Worm (Caenorhabditis elegans) whole organism, L1 larva: ENCODE measurements around the gene str-264.
A peak's percentile ranks its signal among the peaks of the same experiment; 100 is the strongest.

Experiments
- Y116A8C.19 ChIP-seq: sonication (generic microtip); optimal IDR thresholded peaks from 2 replicates; lab custom pipeline; 2016; ENCODE audit warnings: missing compliant biosample characterization, missing genetic modification characterization, borderline replicate concordance
- aha-1 ChIP-seq: fragments of 150-350 bp; optimal IDR thresholded peaks from 2 replicates; lab custom pipeline; 2014; ENCODE audit warnings: missing biosample characterization, missing genetic modification characterization
- blmp-1 ChIP-seq: fragments of 150-350 bp; optimal IDR thresholded peaks from 2 replicates; lab custom pipeline; 2014; ENCODE audit warnings: missing biosample characterization, missing genetic modification characterization
- ceh-63 ChIP-seq: fragments of 200-800 bp; sonication (Bioruptor generic); optimal IDR thresholded peaks from 2 replicates; lab custom pipeline; 2018; ENCODE audit warnings: mild to moderate bottlenecking, missing genetic modification characterization, missing compliant biosample characterization
- ceh-90 ChIP-seq: sonication (generic microtip); optimal IDR thresholded peaks from 2 replicates; lab custom pipeline; 2016; ENCODE audit warnings: missing genetic modification characterization, missing compliant biosample characterization
- dsc-1 ChIP-seq: sonication (generic microtip); optimal IDR thresholded peaks from 2 replicates; lab custom pipeline; 2016; ENCODE audit warnings: mild to moderate bottlenecking, missing genetic modification characterization, missing compliant biosample characterization
- efl-1 ChIP-seq, 4 experiments: fragments of 150-350 bp; optimal IDR thresholded peaks in 3 of 4; peaks in 1 of 4; 1 replicate in 1 of 4; 2 replicates in 3 of 4; lab custom pipeline; 2014; ENCODE audit warnings: missing biosample characterization in 2 of 4, missing genetic modification characterization in 2 of 4, missing genetic modification reagents in 2 of 4
- egl-13 ChIP-seq: sonication (generic microtip); optimal IDR thresholded peaks from 2 replicates; lab custom pipeline; 2016; ENCODE audit warnings: missing genotype, missing genetic modification reagents, missing genetic modification characterization, missing compliant biosample characterization
- elt-2 ChIP-seq: sonication (generic microtip); optimal IDR thresholded peaks from 2 replicates; lab custom pipeline; 2016; ENCODE audit warnings: missing genetic modification characterization, mild to moderate bottlenecking, inconsistent platforms, missing compliant biosample characterization, missing genetic modification reagents
- elt-3 ChIP-seq, 6 experiments: fragments of 150-350 bp in 1 of 6; sonication (generic microtip); optimal IDR thresholded peaks; 2 replicates each; lab custom pipeline; 2017 to 2018; ENCODE audit warnings: missing biosample characterization in 6 of 6, missing genetic modification characterization in 6 of 6, inconsistent platforms in 1 of 6
- ets-5 ChIP-seq: fragments of 200-800 bp; sonication (Bioruptor generic); IDR thresholded peaks from 2 replicates; pipeline ENCODE4 v1.3.6; 2022; ENCODE audit warnings: missing genetic modification characterization, missing compliant biosample characterization
- grh-1 ChIP-seq: fragments of 200-800 bp; sonication (Bioruptor generic); IDR thresholded peaks from 2 replicates; pipeline ENCODE4 v1.3.6; 2022; ENCODE audit warnings: missing genetic modification reagents, missing genetic modification characterization, missing compliant biosample characterization
- hlh-17 ChIP-seq: fragments of 200-800 bp; sonication (Bioruptor generic); optimal IDR thresholded peaks from 2 replicates; lab custom pipeline; 2018; ENCODE audit warnings: missing genetic modification characterization, mild to moderate bottlenecking, missing compliant biosample characterization, moderate library complexity, borderline replicate concordance
- hlh-4 ChIP-seq: sonication (generic microtip); optimal IDR thresholded peaks from 2 replicates; lab custom pipeline; 2016; ENCODE audit warnings: mild to moderate bottlenecking, missing genetic modification characterization, missing compliant biosample characterization
- hpl-2 ChIP-seq: fragments of 150-350 bp; optimal IDR thresholded peaks from 2 replicates; lab custom pipeline; 2014; ENCODE audit warnings: missing biosample characterization, missing genetic modification reagents, missing genetic modification characterization
- jun-1 ChIP-seq: fragments of 150-350 bp; optimal IDR thresholded peaks from 2 replicates; lab custom pipeline; 2014; ENCODE audit warnings: missing biosample characterization, missing genetic modification reagents, missing genetic modification characterization
- lin-14 ChIP-seq: fragments of 200-800 bp; sonication (Bioruptor generic); optimal IDR thresholded peaks from 2 replicates; lab custom pipeline; 2018; ENCODE audit warnings: mild to moderate bottlenecking, missing genetic modification characterization, moderate library complexity, missing compliant biosample characterization
- lin-15B ChIP-seq: fragments of 150-350 bp; sonication (generic microtip); optimal IDR thresholded peaks from 3 replicates; lab custom pipeline; 2014; ENCODE audit warnings: missing biosample characterization, missing genetic modification characterization
- lin-35 ChIP-seq, 2 experiments: fragments of 150-350 bp; optimal IDR thresholded peaks; 2 replicates each; lab custom pipeline; 2014; ENCODE audit warnings: missing biosample characterization in 2 of 2, missing genetic modification characterization in 2 of 2, missing genetic modification reagents in 2 of 2
- lir-3 ChIP-seq: sonication (generic microtip); optimal IDR thresholded peaks from 2 replicates; lab custom pipeline; 2016; ENCODE audit warnings: mild to moderate bottlenecking, missing genetic modification characterization, moderate library complexity, missing compliant biosample characterization; ENCODE audit not compliant: poor library complexity
- mab-9 ChIP-seq: fragments of 200-800 bp; sonication (Bioruptor generic); IDR thresholded peaks from 2 replicates; pipeline ENCODE4 v1.3.6; 2022; ENCODE audit warnings: missing genetic modification reagents, missing genetic modification characterization, missing compliant biosample characterization
- mdl-1 ChIP-seq, 2 experiments: fragments of 150-350 bp; optimal IDR thresholded peaks; 2 replicates each; lab custom pipeline; 2014 to 2017; ENCODE audit warnings: missing biosample characterization in 2 of 2, missing genetic modification characterization in 2 of 2, inconsistent platforms in 1 of 2
- mep-1 ChIP-seq: fragments of 150-350 bp; optimal IDR thresholded peaks from 2 replicates; lab custom pipeline; 2014; ENCODE audit warnings: missing biosample characterization, missing genetic modification characterization
- nhr-11 ChIP-seq: fragments of 150-350 bp; optimal IDR thresholded peaks from 2 replicates; lab custom pipeline; 2014; ENCODE audit warnings: missing biosample characterization, missing genetic modification characterization
- nhr-19 ChIP-seq: fragments of 200-800 bp; sonication (Bioruptor generic); conservative IDR thresholded peaks from 2 replicates; pipeline ENCODE4 v1.3.6; 2022; ENCODE audit warnings: missing genetic modification characterization, missing compliant biosample characterization
- nhr-20 ChIP-seq: sonication (generic microtip); optimal IDR thresholded peaks from 2 replicates; lab custom pipeline; 2016; ENCODE audit warnings: mild to moderate bottlenecking, missing genetic modification characterization, missing compliant biosample characterization
- nhr-237 ChIP-seq: fragments of 150-350 bp; optimal IDR thresholded peaks from 2 replicates; lab custom pipeline; 2014; ENCODE audit warnings: missing biosample characterization, missing genetic modification characterization
- nhr-47 ChIP-seq: sonication (generic microtip); optimal IDR thresholded peaks from 2 replicates; lab custom pipeline; 2016; ENCODE audit warnings: mild to moderate bottlenecking, missing genetic modification characterization, moderate library complexity, missing compliant biosample characterization
- nhr-71 ChIP-seq: sonication (generic microtip); optimal IDR thresholded peaks from 2 replicates; lab custom pipeline; 2016; ENCODE audit warnings: mild to moderate bottlenecking, missing genetic modification characterization, moderate library complexity, missing compliant biosample characterization
- nhr-77 ChIP-seq: fragments of 150-350 bp; optimal IDR thresholded peaks from 2 replicates; lab custom pipeline; 2014; ENCODE audit warnings: missing biosample characterization, missing genetic modification characterization
- nhr-90 ChIP-seq: sonication (generic microtip); optimal IDR thresholded peaks from 2 replicates; lab custom pipeline; 2016; ENCODE audit warnings: mild to moderate bottlenecking, missing genetic modification characterization, missing compliant biosample characterization; ENCODE audit not compliant: poor library complexity
- pax-3 ChIP-seq: fragments of 200-800 bp; sonication (Bioruptor generic); optimal IDR thresholded peaks from 2 replicates; lab custom pipeline; 2018; ENCODE audit warnings: mild to moderate bottlenecking, missing genetic modification characterization, moderate library complexity, missing compliant biosample characterization
- pqm-1 ChIP-seq: sonication (generic microtip); optimal IDR thresholded peaks from 3 replicates; lab custom pipeline; 2017; ENCODE audit warnings: missing biosample characterization, missing genetic modification characterization
- skn-1 ChIP-seq: fragments of 150-350 bp; optimal IDR thresholded peaks from 2 replicates; lab custom pipeline; 2014; ENCODE audit warnings: missing biosample characterization, missing genetic modification characterization
- snpc-4 ChIP-seq: fragments of 150-350 bp; optimal IDR thresholded peaks from 2 replicates; lab custom pipeline; 2014; ENCODE audit warnings: missing biosample characterization, missing genetic modification characterization
- snu-23 ChIP-seq: sonication (generic microtip); optimal IDR thresholded peaks from 2 replicates; lab custom pipeline; 2016; ENCODE audit warnings: missing genetic modification characterization, missing compliant biosample characterization
- sptf-1 ChIP-seq: fragments of 150-350 bp; optimal IDR thresholded peaks from 2 replicates; lab custom pipeline; 2014; ENCODE audit warnings: missing biosample characterization, missing genetic modification characterization
- sup-37 ChIP-seq: fragments of 200-800 bp; sonication (Bioruptor generic); optimal IDR thresholded peaks from 2 replicates; lab custom pipeline; 2018; ENCODE audit warnings: mild to moderate bottlenecking, missing genetic modification characterization, missing compliant biosample characterization
- swsn-7 ChIP-seq: sonication (generic microtip); optimal IDR thresholded peaks from 2 replicates; lab custom pipeline; 2016; ENCODE audit warnings: missing genetic modification characterization, missing compliant biosample characterization
- tbx-2 ChIP-seq: sonication (generic microtip); optimal IDR thresholded peaks from 2 replicates; lab custom pipeline; 2016; ENCODE audit warnings: missing genetic modification characterization, missing compliant biosample characterization
- unc-130 ChIP-seq: fragments of 150-350 bp; optimal IDR thresholded peaks from 2 replicates; lab custom pipeline; 2017; ENCODE audit warnings: missing biosample characterization, missing genetic modification characterization, inconsistent platforms
- unc-86 ChIP-seq: sonication (generic microtip); optimal IDR thresholded peaks from 2 replicates; lab custom pipeline; 2016; ENCODE audit warnings: missing genetic modification characterization, missing compliant biosample characterization
- zip-4 ChIP-seq: fragments of 200-800 bp; sonication (Bioruptor generic); optimal IDR thresholded peaks from 2 replicates; lab custom pipeline; 2018; ENCODE audit warnings: mild to moderate bottlenecking, missing genetic modification characterization, moderate library complexity, missing compliant biosample characterization
- ztf-4 ChIP-seq: fragments of 150-350 bp; optimal IDR thresholded peaks from 2 replicates; lab custom pipeline; 2014; ENCODE audit warnings: missing biosample characterization, missing genetic modification characterization

str-264 gene

DNA sequence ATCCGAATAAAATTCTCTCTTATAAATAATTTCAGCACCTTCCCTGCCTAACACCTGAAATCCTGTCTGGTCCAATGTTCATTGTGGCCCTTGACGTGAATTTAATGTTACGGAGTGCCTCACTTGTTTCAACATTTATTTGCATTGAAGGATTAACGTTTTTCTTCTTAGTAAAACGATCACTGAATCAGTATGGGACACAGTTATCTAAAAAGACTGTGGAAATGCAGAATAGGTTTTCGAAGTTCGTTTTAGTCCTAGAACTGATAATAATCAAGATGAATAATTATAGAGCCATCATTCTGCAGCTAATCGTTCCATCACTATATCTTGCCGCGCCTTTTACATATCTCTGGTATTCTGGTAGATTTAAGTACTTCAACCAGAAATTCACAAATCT, 2.8 kb upstream of the str-264 start, which contains the start of gene srh-219:
Gene srh-219, plus strand, starts transcription at position 301 of the 400 bp plus-strand sequence.
- TF ChIP-seq efl-1 (optimal IDR thresholded peaks at IDR 0.05; lab: Kevin White, UChicago): no peak
- TF ChIP-seq efl-1 (GFP tag; optimal IDR thresholded peaks at IDR 0.05 in 1 of 2; lab: Kevin White, UChicago): peak in 1 of 2 experiments; percentile 48
- TF ChIP-seq mdl-1 (tag; optimal IDR thresholded peaks at IDR 0.05; lab: Kevin White, UChicago): no peak

DNA sequence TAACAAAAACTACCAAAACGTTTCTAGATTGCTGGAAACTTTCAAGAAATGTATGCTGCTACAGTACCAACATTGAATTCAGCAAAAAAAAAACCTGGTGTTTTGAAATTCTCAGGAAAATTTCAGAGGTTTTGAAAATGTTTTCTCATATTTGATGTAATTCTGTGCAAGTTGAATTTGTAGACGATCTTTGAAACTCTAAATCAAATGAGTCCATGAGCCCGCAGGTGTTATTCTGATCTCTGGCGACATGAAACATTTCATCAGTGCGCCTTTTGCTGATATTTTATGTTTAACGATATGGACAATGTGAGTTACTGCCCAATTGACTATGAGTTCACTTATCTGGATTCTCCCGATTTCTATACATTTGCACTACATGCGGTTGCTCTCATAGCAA, 1.3 kb upstream of the str-264 start, which contains the start of gene srh-218:
Gene srh-218, plus strand, starts transcription at position 301 of the 400 bp plus-strand sequence.
- no peak for TF ChIP-seq aha-1 (tag; lab: Kevin White, UChicago)
- no peak for TF ChIP-seq hlh-4 (tag; lab: Kevin White, UChicago)
- no peak for TF ChIP-seq nhr-71 (tag; lab: Kevin White, UChicago)
- no peak for TF ChIP-seq mab-9 (GFP tag; lab: Robert Waterston, UW)
- TF ChIP-seq jun-1: no peak

DNA sequence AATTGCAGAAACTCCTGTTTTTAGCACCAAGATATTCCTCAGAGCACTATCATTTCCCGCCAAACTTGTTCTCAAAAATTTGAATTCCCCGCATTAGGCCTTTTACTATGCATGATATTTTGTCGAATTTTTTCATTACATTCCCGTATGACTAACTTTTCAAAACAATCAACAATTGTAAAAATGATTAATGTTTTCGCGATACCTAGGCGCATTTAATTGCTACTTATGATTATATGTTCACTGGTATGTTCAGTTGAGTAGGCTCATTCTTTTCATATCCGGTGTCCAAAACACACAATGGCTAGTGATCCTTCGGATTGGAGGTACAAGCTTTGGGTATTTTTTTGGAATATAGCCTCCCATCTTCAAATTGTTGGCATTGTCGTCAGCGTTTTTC, 4.7 kb downstream of the str-264 start, which contains the start of gene srw-21:
Gene srw-21, plus strand, starts transcription at position 301 of the 400 bp plus-strand sequence.
- TF ChIP-seq pax-3 (tag; lab: Kevin White, UChicago) (no peak), efl-1 (optimal IDR thresholded peaks at IDR 0.05; lab: Kevin White, UChicago) (no peak), efl-1 (GFP tag; optimal IDR thresholded peaks at IDR 0.05 in 1 of 2; lab: Kevin White, UChicago) (no peak), nhr-11 (no peak), skn-1 (no peak), sup-37 (GFP tag; lab: Kevin White, UChicago) (no peak), nhr-90 (no peak), lin-35 (GFP tag; optimal IDR thresholded peaks at IDR 0.05; lab: Kevin White, UChicago) (no peak), snpc-4 (tag; lab: Kevin White, UChicago) (no peak), mab-9 (GFP tag; lab: Robert Waterston, UW) (no peak), unc-86 (tag; lab: Kevin White, UChicago) (no peak), dsc-1 (tag; lab: Kevin White, UChicago) (no peak), sptf-1 (tag; lab: Kevin White, UChicago) (no peak), zip-4 (GFP tag; lab: Kevin White, UChicago) (no peak), lin-15B (tag; lab: Kevin White, UChicago) (no peak), swsn-7 (tag; lab: Kevin White, UChicago) (no peak)

DNA sequence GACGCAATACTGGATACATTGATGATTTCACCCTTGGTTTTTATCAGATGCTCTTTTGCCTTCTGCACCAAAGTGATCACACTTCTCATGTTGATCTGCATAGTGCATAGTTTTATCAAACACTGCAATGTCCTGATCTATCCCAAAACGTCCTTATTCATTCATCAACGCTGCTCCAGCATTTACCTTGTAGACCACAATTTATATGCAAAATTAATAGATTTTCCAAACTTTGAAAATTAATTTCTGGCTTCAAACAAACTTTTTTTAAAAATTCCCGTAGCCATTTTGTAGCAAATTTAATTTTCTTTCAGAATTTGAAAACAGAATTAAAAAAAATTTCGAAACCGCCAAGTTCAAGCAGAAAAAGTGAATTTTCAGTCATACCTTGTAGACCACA, 7.9 kb downstream of the str-264 start, which contains the start of gene C06B8.3:
Gene C06B8.3, minus strand, starts transcription at position 101 of the 400 bp plus-strand sequence.
- TF ChIP-seq nhr-71 (tag; lab: Kevin White, UChicago) (no peak), elt-2 (no peak), unc-130 (tag; lab: Kevin White, UChicago) (no peak), tbx-2 (tag; lab: Kevin White, UChicago) (no peak), lir-3 (tag; lab: Kevin White, UChicago) (no peak), lin-14 (GFP tag; lab: Kevin White, UChicago) (no peak), Y116A8C.19 (tag; lab: Kevin White, UChicago) (no peak), pqm-1 (no peak), nhr-77 (tag; lab: Kevin White, UChicago) (no peak), nhr-237 (tag; lab: Kevin White, UChicago) (no peak)

DNA sequence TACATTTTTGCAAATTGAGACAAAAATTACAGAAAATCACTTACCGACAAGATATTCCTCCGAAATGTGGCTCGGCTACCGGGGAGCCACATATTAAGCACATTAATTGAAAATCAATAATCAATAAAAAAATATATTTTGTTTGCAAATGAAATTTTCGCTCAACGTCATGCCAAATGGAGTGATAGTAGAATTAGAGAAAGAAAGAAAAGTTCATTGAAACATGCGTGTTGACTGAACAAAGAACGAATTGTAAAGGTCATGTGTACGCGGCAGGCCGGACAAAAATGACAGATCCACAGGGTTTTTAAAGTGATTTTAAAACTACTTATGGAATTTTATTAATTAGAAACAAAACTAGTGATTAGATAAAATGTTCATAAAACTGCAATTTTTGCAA, 8.9 kb downstream of the str-264 start:
- no peak for TF ChIP-seq ets-5 (GFP tag; lab: Robert Waterston, UW)
- TF ChIP-seq lin-35 (GFP tag; optimal IDR thresholded peaks at IDR 0.05; lab: Kevin White, UChicago): peak in 1 of 2 experiments; percentile 43
- peak; percentile 39 for TF ChIP-seq nhr-20
- TF ChIP-seq hpl-2 (GFP tag; lab: Kevin White, UChicago): no peak
- TF ChIP-seq ceh-90 (tag; lab: Kevin White, UChicago): no peak
- TF ChIP-seq grh-1: no peak
- TF ChIP-seq elt-3 (tag; optimal IDR thresholded peaks at IDR 0.05; lab: Kevin White, UChicago): peak in 1 of 6 experiments; percentile 9
- no peak for TF ChIP-seq ztf-4 (tag; lab: Kevin White, UChicago)
- no peak for TF ChIP-seq nhr-47 (tag; lab: Kevin White, UChicago)
- no peak for TF ChIP-seq sptf-1 (tag; lab: Kevin White, UChicago)
- peak; percentile 45 for TF ChIP-seq blmp-1 (tag; lab: Kevin White, UChicago)
- no peak for TF ChIP-seq lin-15B (tag; lab: Kevin White, UChicago)
- peak; percentile 37 for TF ChIP-seq snu-23 (GFP tag; lab: Kevin White, UChicago)
- TF ChIP-seq nhr-19: peak; percentile 27; the same call in 1 of the 2 replicates
- no peak for TF ChIP-seq egl-13 (tag; lab: Kevin White, UChicago)
- TF ChIP-seq hlh-17: no peak
- TF ChIP-seq lin-14 (GFP tag; lab: Kevin White, UChicago): peak; percentile 57
- peak; percentile 17 for TF ChIP-seq mep-1 (tag; lab: Kevin White, UChicago)
- TF ChIP-seq ceh-63 (GFP tag; lab: Kevin White, UChicago): no peak
